Worm (Caenorhabditis elegans): ENCODE results near the gene R07B7.6.

DNA sequence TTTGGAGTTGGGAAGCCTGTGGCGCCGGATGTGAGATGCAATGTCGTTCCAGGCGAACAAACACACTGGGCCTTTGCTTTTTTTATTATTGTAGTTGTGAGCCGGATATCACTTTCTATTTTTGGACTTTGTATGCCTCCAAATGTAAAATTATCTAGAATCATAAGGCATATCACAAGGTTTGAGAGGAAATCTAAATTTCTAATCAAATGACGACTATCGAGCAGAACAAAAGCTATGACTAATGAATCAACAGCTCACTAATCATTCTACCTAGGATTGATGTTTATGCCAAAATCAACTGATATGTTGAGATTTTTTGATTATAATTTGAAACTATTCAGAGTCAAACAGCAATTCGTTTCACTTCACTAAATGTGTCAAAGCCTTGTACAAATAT lies 36.9 kb downstream of the R07B7.6 start:
- no peak for TF ChIP-seq elt-3 (tag; optimal IDR thresholded peaks at IDR 0.05)
- TF ChIP-seq aly-2 (tag; optimal IDR thresholded peaks at IDR 0.05), result no peak
- TF ChIP-seq F13H6.1 (tag; optimal IDR thresholded peaks at IDR 0.05), result no peak
- TF ChIP-seq lin-13 (GFP tag; optimal IDR thresholded peaks at IDR 0.05), result no peak
